Worm (Caenorhabditis elegans) whole organism, late embryonic: Measurements from ENCODE around the gene Y51H7C.9.

Experiments
- C08G9.2 ChIP-seq: sonication (generic microtip); optimal IDR thresholded peaks from 2 replicates; lab custom pipeline; 2016; ENCODE audit warnings: mild to moderate bottlenecking, missing genetic modification characterization, moderate library complexity, missing compliant biosample characterization
- C38D4.7 ChIP-seq: fragments of 200-800 bp; sonication (Bioruptor generic); optimal IDR thresholded peaks from 2 replicates; lab custom pipeline; 2018; ENCODE audit warnings: mild to moderate bottlenecking, missing genetic modification characterization, moderate library complexity, missing compliant biosample characterization
- F13H6.1 ChIP-seq: sonication (generic microtip); optimal IDR thresholded peaks from 2 replicates; lab custom pipeline; 2016; ENCODE audit warnings: missing genetic modification characterization, missing compliant biosample characterization
- K09A11.1 ChIP-seq: sonication (generic microtip); optimal IDR thresholded peaks from 2 replicates; lab custom pipeline; 2017; ENCODE audit warnings: antibody characterized with exemption, mild to moderate bottlenecking, missing genetic modification characterization, missing compliant biosample characterization; ENCODE audit not compliant: insufficient read depth
- T23F11.4 ChIP-seq: fragments of 200-800 bp; sonication (Bioruptor generic); optimal IDR thresholded peaks from 2 replicates; lab custom pipeline; 2018; ENCODE audit warnings: mild to moderate bottlenecking, missing genetic modification characterization, missing compliant biosample characterization
- Y22D7AL.16 ChIP-seq: sonication (generic microtip); optimal IDR thresholded peaks from 2 replicates; lab custom pipeline; 2016; ENCODE audit warnings: missing genetic modification characterization, missing compliant biosample characterization
- ahr-1 ChIP-seq: sonication (generic microtip); optimal IDR thresholded peaks from 2 replicates; lab custom pipeline; 2016; ENCODE audit warnings: missing genetic modification characterization, missing compliant biosample characterization
- ceh-30 ChIP-seq: fragments of 150-350 bp; optimal IDR thresholded peaks from 2 replicates; lab custom pipeline; 2014; ENCODE audit warnings: missing biosample characterization, missing genetic modification characterization
- ceh-34 ChIP-seq: sonication (generic microtip); optimal IDR thresholded peaks from 2 replicates; lab custom pipeline; 2016; ENCODE audit warnings: mild to moderate bottlenecking, missing genetic modification characterization, missing compliant biosample characterization
- ceh-6 ChIP-seq: fragments of 200-800 bp; sonication (Bioruptor generic); optimal IDR thresholded peaks from 2 replicates; lab custom pipeline; 2018; ENCODE audit warnings: mild to moderate bottlenecking, missing genetic modification characterization, missing compliant biosample characterization
- ceh-9 ChIP-seq: sonication (generic microtip); optimal IDR thresholded peaks from 2 replicates; lab custom pipeline; 2016; ENCODE audit warnings: mild to moderate bottlenecking, missing genetic modification characterization, inconsistent platforms, missing compliant biosample characterization
- dmd-4 ChIP-seq: sonication (generic microtip); optimal IDR thresholded peaks from 2 replicates; lab custom pipeline; 2016; ENCODE audit warnings: borderline replicate concordance, missing genetic modification characterization, missing compliant biosample characterization
- dve-1 ChIP-seq: sonication (generic microtip); optimal IDR thresholded peaks from 2 replicates; lab custom pipeline; 2017; ENCODE audit warnings: antibody characterized with exemption, mild to moderate bottlenecking, missing genetic modification characterization, missing compliant biosample characterization
- elt-4 ChIP-seq: sonication (generic microtip); optimal IDR thresholded peaks from 2 replicates; lab custom pipeline; 2016; ENCODE audit warnings: missing genetic modification characterization, missing compliant biosample characterization
- ets-4 ChIP-seq: sonication (generic microtip); optimal IDR thresholded peaks from 2 replicates; lab custom pipeline; 2016; ENCODE audit warnings: missing genetic modification characterization, missing compliant biosample characterization
- fax-1 ChIP-seq: sonication (generic microtip); optimal IDR thresholded peaks from 2 replicates; lab custom pipeline; 2016; ENCODE audit warnings: missing genotype, missing genetic modification characterization, missing compliant biosample characterization
- gmeb-2 ChIP-seq: sonication (generic microtip); optimal IDR thresholded peaks from 2 replicates; lab custom pipeline; 2016; ENCODE audit warnings: missing genetic modification characterization, inconsistent platforms, missing compliant biosample characterization
- hlh-13 ChIP-seq: fragments of 200-800 bp; sonication (Bioruptor generic); optimal IDR thresholded peaks from 2 replicates; lab custom pipeline; 2018; ENCODE audit warnings: mild to moderate bottlenecking, missing genetic modification characterization, missing compliant biosample characterization
- hlh-15 ChIP-seq: sonication (generic microtip); optimal IDR thresholded peaks from 2 replicates; lab custom pipeline; 2016; ENCODE audit warnings: missing genetic modification characterization, missing compliant biosample characterization
- hlh-30 ChIP-seq: sonication (generic microtip); optimal IDR thresholded peaks from 2 replicates; lab custom pipeline; 2017; ENCODE audit warnings: antibody characterized with exemption, missing genetic modification characterization, missing compliant biosample characterization; ENCODE audit not compliant: insufficient read depth
- hlh-8 ChIP-seq: sonication (generic microtip); optimal IDR thresholded peaks from 2 replicates; lab custom pipeline; 2016; ENCODE audit warnings: missing genotype, missing genetic modification characterization, missing compliant biosample characterization
- lin-11 ChIP-seq: fragments of 200-800 bp; sonication (Bioruptor generic); optimal IDR thresholded peaks from 2 replicates; lab custom pipeline; 2018; ENCODE audit warnings: mild to moderate bottlenecking, missing genetic modification characterization, missing compliant biosample characterization
- madf-2 ChIP-seq: sonication (generic microtip); optimal IDR thresholded peaks from 2 replicates; lab custom pipeline; 2017; ENCODE audit warnings: missing genetic modification characterization, missing compliant biosample characterization
- nhr-11 ChIP-seq: fragments of 150-350 bp; optimal IDR thresholded peaks from 2 replicates; lab custom pipeline; 2014; ENCODE audit warnings: missing biosample characterization, missing genetic modification characterization
- pag-3 ChIP-seq: sonication (generic microtip); optimal IDR thresholded peaks from 2 replicates; lab custom pipeline; 2016; ENCODE audit warnings: missing compliant biosample characterization, missing genetic modification characterization, borderline replicate concordance
- pat-9 ChIP-seq: fragments of 200-800 bp; sonication (Bioruptor generic); optimal IDR thresholded peaks from 2 replicates; lab custom pipeline; 2018; ENCODE audit warnings: mild to moderate bottlenecking, missing genetic modification characterization, moderate library complexity, missing compliant biosample characterization
- pax-1 ChIP-seq: fragments of 150-350 bp; optimal IDR thresholded peaks from 2 replicates; lab custom pipeline; 2014; ENCODE audit warnings: missing biosample characterization, missing genetic modification characterization
- pha-2 ChIP-seq: sonication (generic microtip); optimal IDR thresholded peaks from 2 replicates; lab custom pipeline; 2017; ENCODE audit warnings: mild to moderate bottlenecking, missing genetic modification characterization, missing compliant biosample characterization
- ref-2 ChIP-seq: sonication (generic microtip); optimal IDR thresholded peaks from 2 replicates; lab custom pipeline; 2016; ENCODE audit warnings: missing genetic modification characterization, missing compliant biosample characterization
- rnt-1 ChIP-seq: sonication (generic microtip); optimal IDR thresholded peaks from 2 replicates; lab custom pipeline; 2016; ENCODE audit warnings: missing genetic modification characterization, missing compliant biosample characterization
- sox-4 ChIP-seq: sonication (generic microtip); optimal IDR thresholded peaks from 2 replicates; lab custom pipeline; 2017; ENCODE audit warnings: mild to moderate bottlenecking, missing genetic modification characterization, inconsistent platforms, missing compliant biosample characterization
- syd-9 ChIP-seq: sonication (generic microtip); optimal IDR thresholded peaks from 2 replicates; lab custom pipeline; 2016; ENCODE audit warnings: mild to moderate bottlenecking, missing genetic modification characterization, moderate library complexity, missing compliant biosample characterization
- ttx-3 ChIP-seq: sonication (generic microtip); optimal IDR thresholded peaks from 2 replicates; lab custom pipeline; 2016; ENCODE audit warnings: missing genetic modification reagents, missing genetic modification characterization, missing compliant biosample characterization
- unc-55 ChIP-seq: sonication (generic microtip); optimal IDR thresholded peaks from 2 replicates; lab custom pipeline; 2017; ENCODE audit warnings: missing biosample characterization, missing genetic modification reagents, missing genetic modification characterization
- unc-86 ChIP-seq: sonication (generic microtip); optimal IDR thresholded peaks from 2 replicates; lab custom pipeline; 2016; ENCODE audit warnings: missing genetic modification characterization, missing compliant biosample characterization
- zip-5 ChIP-seq: sonication (generic microtip); optimal IDR thresholded peaks from 2 replicates; lab custom pipeline; 2016; ENCODE audit warnings: missing genetic modification characterization, missing compliant biosample characterization

Gene Y51H7C.9

ce11 chrII:1386478-1386877 is 24.8 kb downstream of the Y51H7C.9 start, which contains the start of gene aat-7:
aat-7 (plus strand) TSS chrII:1386870.
- TF ChIP-seq ceh-9 (no peak), ttx-3 (tag; lab: Kevin White, UChicago) (no peak), ceh-6 (GFP tag; lab: Kevin White, UChicago) (no peak), C38D4.7 (GFP tag; lab: Kevin White, UChicago) (no peak)
- TF ChIP-seq, all 69 proteins: peak for 0

ce11 chrII:1385280-1385679 is 26.0 kb downstream of the Y51H7C.9 start, which contains the start of gene F54D12.7:
F54D12.7 (minus strand) TSS chrII:1385380.
- TF ChIP-seq unc-86 (tag; lab: Kevin White, UChicago) (no peak), hlh-15 (no peak), ceh-6 (GFP tag; lab: Kevin White, UChicago) (no peak), rnt-1 (tag; lab: Kevin White, UChicago) (no peak), ref-2 (tag; lab: Kevin White, UChicago) (no peak), zip-5 (tag; lab: Kevin White, UChicago) (no peak), ceh-34 (tag; lab: Kevin White, UChicago) (no peak), K09A11.1 (tag; lab: Kevin White, UChicago) (no peak), lin-11 (tag; lab: Kevin White, UChicago) (no peak)

ce11 chrII:1381618-1382017 is 29.7 kb downstream of the Y51H7C.9 start, which contains the start of gene F54D12.9:
F54D12.9 (minus strand) TSS chrII:1381718.
- TF ChIP-seq hlh-30 (tag; lab: Kevin White, UChicago) (no peak), pax-1 (tag; lab: Kevin White, UChicago) (no peak), unc-55 (GFP tag; lab: Kevin White, UChicago) (no peak), C08G9.2 (tag; lab: Kevin White, UChicago) (no peak), hlh-8 (tag; lab: Kevin White, UChicago) (no peak), fax-1 (tag; lab: Kevin White, UChicago) (no peak), ahr-1 (no peak), sox-4 (no peak), rnt-1 (tag; lab: Kevin White, UChicago) (no peak), ceh-9 (no peak), nhr-11 (tag; lab: Kevin White, UChicago) (no peak), pat-9 (tag; lab: Kevin White, UChicago) (no peak), madf-2 (tag; lab: Kevin White, UChicago) (no peak), C38D4.7 (GFP tag; lab: Kevin White, UChicago) (no peak), F13H6.1 (no peak), lin-11 (tag; lab: Kevin White, UChicago) (no peak), zip-5 (tag; lab: Kevin White, UChicago) (no peak), hlh-13 (GFP tag; lab: Kevin White, UChicago) (no peak)

ce11 chrII:1378259-1378658 is 33.0 kb downstream of the Y51H7C.9 start, which contains the start of gene F54D12.10:
F54D12.10 (minus strand) TSS chrII:1378359.
- TF ChIP-seq T23F11.4 (GFP tag; lab: Kevin White, UChicago) (no peak), pha-2 (tag; lab: Kevin White, UChicago) (no peak), ceh-30 (tag; lab: Kevin White, UChicago) (no peak), dve-1 (tag; lab: Kevin White, UChicago) (no peak), C08G9.2 (tag; lab: Kevin White, UChicago) (no peak), elt-4 (no peak), pag-3 (tag; lab: Kevin White, UChicago) (no peak), ttx-3 (tag; lab: Kevin White, UChicago) (no peak), pat-9 (tag; lab: Kevin White, UChicago) (no peak), Y22D7AL.16 (tag; lab: Kevin White, UChicago) (no peak), syd-9 (tag; lab: Kevin White, UChicago) (no peak)
- TF ChIP-seq, all 69 proteins: peak for 0

- TF ChIP-seq ets-4 (no peak), dmd-4 (no peak), rnt-1 (tag; lab: Kevin White, UChicago) (no peak), gmeb-2 (no peak), pag-3 (tag; lab: Kevin White, UChicago) (no peak), fax-1 (tag; lab: Kevin White, UChicago) (no peak)
These were observed 34.5 kb downstream of the Y51H7C.9 start for ce11 chrII:1376795-1377194.
